Worm (Caenorhabditis elegans): ENCODE results near the gene fbxa-11.

DNA sequence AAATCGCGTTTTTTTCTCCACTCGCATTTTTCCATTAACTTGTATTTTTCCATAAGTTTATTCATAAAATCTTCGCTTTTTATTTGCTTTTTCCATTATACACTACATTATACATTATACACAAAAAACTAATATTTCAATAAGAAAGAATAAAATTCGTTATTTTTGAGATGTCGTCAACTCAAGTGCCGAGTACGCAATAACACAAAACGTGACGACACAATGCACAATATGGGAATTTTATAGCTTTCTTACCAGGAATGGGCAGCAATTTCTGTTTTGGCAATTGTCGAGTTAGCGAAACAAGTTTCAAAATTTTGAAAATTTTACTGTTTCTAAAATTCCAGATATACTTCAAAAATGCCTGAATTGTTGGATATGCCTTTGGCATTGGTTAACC lies 1.5 kb downstream of the fbxa-11 start, which contains the start of gene fbxa-10:
- TF ChIP-seq dao-5 (tag; optimal IDR thresholded peaks at IDR 0.05) = no peak
- TF ChIP-seq W03F9.2 (tag; optimal IDR thresholded peaks at IDR 0.05) = no peak
